Worm (Caenorhabditis elegans): ENCODE data around the gene spp-26.
A peak's percentile ranks its signal among the peaks of the same experiment; 100 is the strongest.

Gene spp-26

ce11 chrV:6575406-6576130 is 16.6 kb upstream of the spp-26 start, which contains the start of gene fut-2:
TSS of gene fut-2 (minus strand) at chrV:6575890.
- TF ChIP-seq elt-2 (tag; optimal IDR thresholded peaks at IDR 0.05) (peak; percentile 79), nfya-1 (tag; optimal IDR thresholded peaks at IDR 0.05) (no peak)

DNA sequence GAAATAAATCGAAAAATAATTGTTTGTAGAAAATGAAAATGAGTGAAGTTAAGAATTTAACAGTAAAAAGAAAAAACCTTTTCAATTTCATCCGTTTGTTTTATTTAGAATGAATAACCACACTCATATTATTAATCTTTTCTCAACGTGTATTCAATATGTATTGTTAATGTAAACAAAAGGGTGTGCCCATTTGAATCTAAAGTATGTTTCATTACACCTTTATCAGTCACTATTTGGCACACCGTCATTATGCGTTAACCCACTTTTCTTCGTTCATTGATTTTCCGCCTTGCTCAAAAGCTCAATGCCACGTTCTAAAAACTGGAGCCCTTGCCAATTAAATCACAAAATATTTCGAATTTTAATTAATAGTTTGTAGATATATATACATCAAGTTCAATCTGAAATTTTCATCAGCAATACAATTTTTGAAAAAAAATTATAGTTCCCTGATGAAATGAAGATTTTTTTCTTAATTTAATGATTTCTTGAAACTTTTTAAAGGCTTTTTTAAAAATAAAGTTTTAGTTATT is 6.9 kb upstream of the spp-26 start, which contains the start of gene K04A8.1:
TSS of gene K04A8.1 (plus strand) at position 486 of the 536 bp plus-strand sequence.
- no peak for TF ChIP-seq hlh-6 (tag; optimal IDR thresholded peaks at IDR 0.05)
- no peak for TF ChIP-seq elt-4 (tag; optimal IDR thresholded peaks at IDR 0.05)
- TF ChIP-seq C38D4.7 (GFP tag; optimal IDR thresholded peaks at IDR 0.05) = no peak
- no peak for TF ChIP-seq hlh-30 (tag; optimal IDR thresholded peaks at IDR 0.05; ENCODE audit: insufficient read depth)
- no peak for TF ChIP-seq ahr-1 (tag; optimal IDR thresholded peaks at IDR 0.05)
- TF ChIP-seq rnt-1 (tag; optimal IDR thresholded peaks at IDR 0.05) = no peak
- no peak for TF ChIP-seq elt-2 (tag; optimal IDR thresholded peaks at IDR 0.05)
- TF ChIP-seq dmd-4 (tag; optimal IDR thresholded peaks at IDR 0.05; ENCODE audit: borderline replicate concordance) = no peak
- no peak for TF ChIP-seq ceh-14 (tag; optimal IDR thresholded peaks at IDR 0.05)
- TF ChIP-seq tbx-2 (tag; optimal IDR thresholded peaks at IDR 0.05) = no peak
- TF ChIP-seq pros-1 (tag; optimal IDR thresholded peaks at IDR 0.05) = no peak
- no peak for TF ChIP-seq ceh-6 (GFP tag; optimal IDR thresholded peaks at IDR 0.05)
- no peak for TF ChIP-seq dve-1 (tag; optimal IDR thresholded peaks at IDR 0.05)
- TF ChIP-seq nfya-1 (tag; optimal IDR thresholded peaks at IDR 0.05) = no peak
- no peak for TF ChIP-seq hlh-15 (tag; optimal IDR thresholded peaks at IDR 0.05)
- TF ChIP-seq npax-4 (tag; optimal IDR thresholded peaks at IDR 0.05) = no peak

ce11 chrV:6561592-6561991 is 2.6 kb upstream of the spp-26 start, which contains the start of gene spp-19:
TSS of gene spp-19 (minus strand) at chrV:6561692.
- TF ChIP-seq pax-1 (tag; optimal IDR thresholded peaks at IDR 0.05) (no peak), unc-42 (tag; optimal IDR thresholded peaks at IDR 0.05) (no peak), unc-3 (GFP tag; conservative IDR thresholded peaks at IDR 0.05) (no peak), unc-3 (tag; optimal IDR thresholded peaks at IDR 0.05) (no peak), K02D7.2 (tag; optimal IDR thresholded peaks at IDR 0.05) (no peak), mec-3 (tag; optimal IDR thresholded peaks at IDR 0.05; ENCODE audit: borderline replicate concordance) (no peak), rnt-1 (tag; optimal IDR thresholded peaks at IDR 0.05) (no peak), ceh-45 (GFP tag; IDR thresholded peaks at IDR 0.05) (no peak), che-1 (tag; optimal IDR thresholded peaks at IDR 0.05) (no peak), elt-2 (tag; optimal IDR thresholded peaks at IDR 0.05) (no peak), ceh-19 (GFP tag; optimal IDR thresholded peaks at IDR 0.05) (no peak), ceh-48 (tag; optimal IDR thresholded peaks at IDR 0.05) (no peak), ahr-1 (tag; optimal IDR thresholded peaks at IDR 0.05) (no peak), ceh-31 (tag; optimal IDR thresholded peaks at IDR 0.05) (no peak), T23F11.4 (GFP tag; optimal IDR thresholded peaks at IDR 0.05) (no peak), elt-4 (tag; optimal IDR thresholded peaks at IDR 0.05) (no peak), hlh-13 (GFP tag; optimal IDR thresholded peaks at IDR 0.05) (no peak), fkh-6 (tag; optimal IDR thresholded peaks at IDR 0.05) (no peak), nhr-232 (tag; optimal IDR thresholded peaks at IDR 0.05) (no peak), pros-1 (tag; optimal IDR thresholded peaks at IDR 0.05) (no peak)

DNA sequence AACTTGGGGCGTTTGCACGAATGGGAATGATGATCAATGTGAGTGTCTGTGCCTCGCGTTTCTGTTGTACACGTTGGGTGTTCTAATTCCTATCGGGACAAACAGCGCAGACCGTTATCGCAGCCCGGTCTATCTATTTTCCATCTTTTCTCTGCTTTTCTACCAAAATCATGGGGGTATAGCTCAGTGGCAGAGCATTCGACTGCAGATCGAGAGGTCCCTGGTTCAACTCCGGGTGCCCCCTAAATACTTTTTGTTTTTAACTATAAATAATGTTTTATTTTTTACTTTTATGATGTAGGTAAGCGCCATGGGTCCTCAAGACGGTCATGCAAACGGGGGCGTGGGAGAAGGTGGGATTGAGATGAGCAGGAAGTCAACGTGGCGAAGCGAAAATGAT is 580 bp upstream of the spp-26 start:
- TF ChIP-seq che-1 (tag; optimal IDR thresholded peaks at IDR 0.05) (peak; percentile 6), unc-42 (tag; optimal IDR thresholded peaks at IDR 0.05) (no peak), C38D4.7 (GFP tag; optimal IDR thresholded peaks at IDR 0.05) (peak; percentile 5), elt-2 (tag; optimal IDR thresholded peaks at IDR 0.05) (peak; percentile 60)

- no peak for TF ChIP-seq fax-1 (tag; optimal IDR thresholded peaks at IDR 0.05)
- no peak for TF ChIP-seq Y22D7AL.16 (tag; optimal IDR thresholded peaks at IDR 0.05)
- TF ChIP-seq tbx-2 (tag; optimal IDR thresholded peaks at IDR 0.05) = no peak
- no peak for TF ChIP-seq ahr-1 (tag; optimal IDR thresholded peaks at IDR 0.05)
- TF ChIP-seq hlh-15 (tag; optimal IDR thresholded peaks at IDR 0.05) = no peak
- no peak for TF ChIP-seq C08G9.2 (tag; optimal IDR thresholded peaks at IDR 0.05)
- no peak for TF ChIP-seq ets-4 (tag; optimal IDR thresholded peaks at IDR 0.05)
- no peak for TF ChIP-seq ceh-30 (tag; optimal IDR thresholded peaks at IDR 0.05)
These were observed 902 bp downstream of the spp-26 start, which contains the start of gene spp-20 for ce11 chrV:6558103-6558502. TSS of gene spp-20 (minus strand) at chrV:6558203.

Data from whole organism, late embryonic.